Fruit fly (Drosophila melanogaster): ENCODE measurements around the gene Ag5r.

The Ag5r gene

DNA sequence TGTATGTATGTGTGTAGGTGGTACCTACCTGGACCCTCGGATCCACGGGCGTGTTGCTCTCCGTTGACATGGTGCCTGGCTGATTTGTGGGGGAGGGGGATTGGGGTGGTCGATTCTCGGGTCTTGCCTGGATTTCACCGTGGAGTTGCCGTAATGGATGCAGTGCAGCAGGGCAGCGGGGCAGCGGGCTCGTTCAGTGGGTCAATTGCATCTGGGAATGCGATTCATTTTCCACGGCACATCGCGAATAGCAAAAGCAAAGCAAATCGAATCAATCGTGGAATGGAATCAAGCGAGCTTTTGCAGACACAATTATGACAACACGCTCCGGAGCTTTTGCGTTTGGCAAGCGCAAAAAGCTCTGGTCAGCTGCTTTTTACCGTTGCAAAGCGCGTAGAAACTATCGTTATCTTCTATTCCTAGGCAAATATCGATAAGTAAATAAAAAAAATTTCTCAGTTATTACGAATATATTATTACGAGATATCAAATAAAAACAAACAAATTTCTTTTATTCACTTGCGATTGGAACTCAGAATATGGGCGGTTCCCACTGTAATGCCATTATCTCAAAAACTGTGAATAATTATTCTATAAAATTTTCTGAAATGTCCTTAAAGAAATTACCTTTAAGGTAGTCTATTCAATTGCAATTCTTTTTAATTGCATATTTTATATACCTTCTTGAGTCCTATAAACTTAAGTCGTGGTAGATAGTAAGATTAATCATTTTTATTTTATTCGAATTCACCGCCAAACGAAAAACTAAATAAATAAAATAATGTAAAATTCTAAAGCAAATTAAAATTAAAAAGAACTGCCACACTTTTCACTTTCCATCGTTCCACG, 45.6 kb upstream of the Ag5r start, which contains the start of gene CG14408 (continued):
- no peak for TF ChIP-seq org-1 (GFP tag; optimal IDR thresholded peaks at IDR 0.05)
- TF ChIP-seq pnt (GFP tag; optimal IDR thresholded peaks at IDR 0.05), result no peak
- TF ChIP-seq pzg (GFP tag; optimal IDR thresholded peaks at IDR 0.05), result peak; percentile 10
- no peak for TF ChIP-seq D19B (GFP tag; optimal IDR thresholded peaks at IDR 0.05)
- TF ChIP-seq run (tag; optimal IDR thresholded peaks at IDR 0.05), result no peak
- TF ChIP-seq Fer2 (tag; optimal IDR thresholded peaks at IDR 0.05), result no peak
- TF ChIP-seq CG12659 (GFP tag; optimal IDR thresholded peaks at IDR 0.05), result peak; percentile 71
- 0 out of 2 replicates have a peak, but pooled peaks have one; percentile 46 for TF ChIP-seq CG31441 (GFP tag; IDR thresholded peaks at IDR 0.05)
- TF ChIP-seq CG10462 (GFP tag; optimal IDR thresholded peaks at IDR 0.05), result no peak
- peak; percentile 3 for TF ChIP-seq unpg (GFP tag; optimal IDR thresholded peaks at IDR 0.05)
- no peak for TF ChIP-seq ken (GFP tag; IDR thresholded peaks at IDR 0.05)
- peak; percentile 4 for TF ChIP-seq sqz (GFP tag; optimal IDR thresholded peaks at IDR 0.05)
- no peak for TF ChIP-seq scrt (GFP tag; optimal IDR thresholded peaks at IDR 0.05)
- no peak for TF ChIP-seq Lpt (GFP tag; optimal IDR thresholded peaks at IDR 0.05)
- peak; percentile 65 for TF ChIP-seq Scr (GFP tag; IDR thresholded peaks at IDR 0.05; ENCODE audit: partially characterized antibody)
- no peak for TF ChIP-seq HmgD (GFP tag; optimal IDR thresholded peaks at IDR 0.05)
- no peak for TF ChIP-seq ewg (GFP tag; optimal IDR thresholded peaks at IDR 0.05)
- no peak for TF ChIP-seq CG7987 (GFP tag; optimal IDR thresholded peaks at IDR 0.05)
- TF ChIP-seq Sox102F (GFP tag; optimal IDR thresholded peaks at IDR 0.05), result no peak
- no peak for TF ChIP-seq ranshi (GFP tag; IDR thresholded peaks at IDR 0.05)
- peak; percentile 38 for TF ChIP-seq CG2678 (tag; optimal IDR thresholded peaks at IDR 0.05)
- TF ChIP-seq sob (GFP tag; IDR thresholded peaks at IDR 0.05), result no peak
- no peak for TF ChIP-seq danr (GFP tag; IDR thresholded peaks at IDR 0.05)
- no peak for TF ChIP-seq zfh2 (GFP tag; optimal IDR thresholded peaks at IDR 0.05)
- TF ChIP-seq CG8089 (GFP tag; optimal IDR thresholded peaks at IDR 0.05), result no peak
- TF ChIP-seq luna (GFP tag; optimal IDR thresholded peaks at IDR 0.05), result no peak
- no peak for TF ChIP-seq CG13123 (GFP tag; optimal IDR thresholded peaks at IDR 0.05)
- no peak for TF ChIP-seq dati (GFP tag; IDR thresholded peaks at IDR 0.05)
- TF ChIP-seq CG13424 (tag; optimal IDR thresholded peaks at IDR 0.05), result no peak
- no peak for TF ChIP-seq cg (GFP tag; optimal IDR thresholded peaks at IDR 0.05)
- TF ChIP-seq CG10321 (GFP tag; IDR thresholded peaks at IDR 0.05), result no peak
- peak; percentile 9; the same call in 1 of the 3 replicates for TF ChIP-seq HLH4C (GFP tag; IDR thresholded peaks at IDR 0.05; ENCODE audit: partially characterized antibody)
- TF ChIP-seq CG11696 (GFP tag; IDR thresholded peaks at IDR 0.05), result no peak
- no peak for TF ChIP-seq PHDP (tag; optimal IDR thresholded peaks at IDR 0.05)
- no peak for TF ChIP-seq CG34422 (GFP tag; IDR thresholded peaks at IDR 0.05)
- TF ChIP-seq Dref (GFP tag; IDR thresholded peaks at IDR 0.05), result peak; percentile 51
- no peak for TF ChIP-seq hkb (optimal IDR thresholded peaks at IDR 0.05)
- TF ChIP-seq hkb (GFP tag; IDR thresholded peaks at IDR 0.05), result no peak
- no peak for TF ChIP-seq Myb (GFP tag; optimal IDR thresholded peaks at IDR 0.05)
- no peak for TF ChIP-seq Adf1 (GFP tag; IDR thresholded peaks at IDR 0.05)
- peak; percentile 66; the same call in 2 of the 3 replicates for TF ChIP-seq CG34224 (GFP tag; IDR thresholded peaks at IDR 0.05; ENCODE audit: partially characterized antibody)
- TF ChIP-seq CG12071 (GFP tag; optimal IDR thresholded peaks at IDR 0.05), result no peak
- TF ChIP-seq NC2α (GFP tag; optimal IDR thresholded peaks at IDR 0.05), result no peak
- peak; percentile 43 for TF ChIP-seq Bgb (GFP tag; IDR thresholded peaks at IDR 0.05; ENCODE audit: partially characterized antibody)
- no peak for TF ChIP-seq CG10366 (GFP tag; IDR thresholded peaks at IDR 0.05)
- no peak for TF ChIP-seq CG14050 (GFP tag; IDR thresholded peaks at IDR 0.05)
- no peak for TF ChIP-seq abd-A (tag; optimal IDR thresholded peaks at IDR 0.05)
- TF ChIP-seq schlank (tag; optimal IDR thresholded peaks at IDR 0.05), result no peak
- no peak for TF ChIP-seq Optix (GFP tag; IDR thresholded peaks at IDR 0.05)
- TF ChIP-seq fd96Cb (tag; optimal IDR thresholded peaks at IDR 0.05), result no peak
